Fruit fly (Drosophila melanogaster): ENCODE data around the gene CG5114.

- no peak for TF ChIP-seq CG12104 (GFP tag; optimal IDR thresholded peaks at IDR 0.05)
- TF ChIP-seq CG17612 (GFP tag; IDR thresholded peaks at IDR 0.05), result no peak
- TF ChIP-seq CG30431 (GFP tag; optimal IDR thresholded peaks at IDR 0.05), result no peak
- no peak for TF ChIP-seq fd102C (GFP tag; optimal IDR thresholded peaks at IDR 0.05)
- no peak for TF ChIP-seq CG8478 (optimal IDR thresholded peaks at IDR 0.05)
- no peak for TF ChIP-seq Bteb2 (GFP tag; optimal IDR thresholded peaks at IDR 0.05)
- TF ChIP-seq YL-1 (GFP tag; optimal IDR thresholded peaks at IDR 0.05), result no peak
- no peak for TF ChIP-seq CG12236 (GFP tag; optimal IDR thresholded peaks at IDR 0.05)
- no peak for TF ChIP-seq CG18599 (GFP tag; optimal IDR thresholded peaks at IDR 0.05)
- TF ChIP-seq lov (optimal IDR thresholded peaks at IDR 0.05), result no peak
- no peak for TF ChIP-seq lov (GFP tag; IDR thresholded peaks at IDR 0.05)
- no peak for TF ChIP-seq CG31441 (GFP tag; IDR thresholded peaks at IDR 0.05)
- TF ChIP-seq Jarid2 (GFP tag; optimal IDR thresholded peaks at IDR 0.05), result no peak
These were observed 36.6 kb upstream of the CG5114 start, which contains the start of gene BobA for dm6 chr3L:14945961-14946466.

Data from whole organism, embryonic.